Worm (Caenorhabditis elegans) whole organism, L3 larva: ENCODE data around the gene let-4.

ENCODE experiments used
- aly-2 ChIP-seq: fragments of 150-350 bp; optimal IDR thresholded peaks from 2 replicates; lab custom pipeline; 2014; ENCODE audit warnings: missing biosample characterization, missing genetic modification characterization
- ama-1 ChIP-seq: fragments of 150-350 bp; optimal IDR thresholded peaks from 2 replicates; lab custom pipeline; 2018
- ceh-82 ChIP-seq: fragments of 150-350 bp; optimal IDR thresholded peaks from 2 replicates; lab custom pipeline; 2014; ENCODE audit warnings: missing biosample characterization, missing genetic modification characterization
- jun-1 ChIP-seq: fragments of 150-350 bp; optimal IDR thresholded peaks from 2 replicates; lab custom pipeline; 2014; ENCODE audit warnings: missing biosample characterization, missing genetic modification reagents, missing genetic modification characterization
- nhr-237 ChIP-seq: fragments of 150-350 bp; optimal IDR thresholded peaks from 2 replicates; lab custom pipeline; 2014; ENCODE audit warnings: missing biosample characterization, missing genetic modification characterization
- nhr-77 ChIP-seq: fragments of 150-350 bp; optimal IDR thresholded peaks from 2 replicates; lab custom pipeline; 2014; ENCODE audit warnings: missing biosample characterization, missing genetic modification characterization
- sea-2 ChIP-seq: fragments of 150-350 bp; sonication (generic microtip); optimal IDR thresholded peaks from 4 replicates; lab custom pipeline; 2014; ENCODE audit warnings: missing biosample characterization, missing genetic modification reagents, missing genetic modification characterization
- snpc-4 ChIP-seq: fragments of 150-350 bp; optimal IDR thresholded peaks from 2 replicates; lab custom pipeline; 2014; ENCODE audit warnings: missing biosample characterization, missing genetic modification characterization
- unc-39 ChIP-seq: sonication (generic microtip); optimal IDR thresholded peaks from 4 replicates; lab custom pipeline; 2017; ENCODE audit warnings: missing biosample characterization, missing genetic modification characterization
- unc-62 ChIP-seq: fragments of 150-350 bp; sonication (generic microtip); optimal IDR thresholded peaks from 4 replicates; lab custom pipeline; 2014; ENCODE audit warnings: missing biosample characterization, missing genetic modification reagents, missing genetic modification characterization
- zag-1 ChIP-seq: fragments of 150-350 bp; optimal IDR thresholded peaks from 2 replicates; lab custom pipeline; 2014; ENCODE audit warnings: missing biosample characterization, missing genetic modification characterization
- ztf-11 ChIP-seq: fragments of 150-350 bp; optimal IDR thresholded peaks from 2 replicates; lab custom pipeline; 2014; ENCODE audit warnings: missing biosample characterization, missing genetic modification characterization

ce11 chrX:14556403-14556802, 21.3 kb upstream of the let-4 start:
- TF ChIP-seq jun-1 (tag; lab: Kevin White, UChicago) (no peak), sea-2 (GFP tag; lab: Kevin White, UChicago) (no peak), nhr-77 (tag; lab: Kevin White, UChicago) (no peak), unc-39 (tag; lab: Kevin White, UChicago) (no peak), zag-1 (tag; lab: Kevin White, UChicago) (no peak), ztf-11 (no peak), ceh-82 (tag; lab: Kevin White, UChicago) (no peak), snpc-4 (tag; lab: Kevin White, UChicago) (no peak), aly-2 (no peak), nhr-237 (tag; lab: Kevin White, UChicago) (no peak), ama-1 (lab: Kevin White, UChicago) (no peak), unc-62 (GFP tag; lab: Kevin White, UChicago) (no peak)
